Worm (Caenorhabditis elegans) whole organism, L3 larva: ENCODE results near the gene C30F2.2.
A peak's percentile ranks its signal among the peaks of the same experiment; 100 is the strongest.

ENCODE experiments used
- R02D3.7 ChIP-seq: fragments of 150-350 bp; optimal IDR thresholded peaks from 2 replicates; lab custom pipeline; 2014; ENCODE audit warnings: missing biosample characterization, missing genetic modification characterization
- ZK546.5 ChIP-seq: sonication (generic microtip); optimal IDR thresholded peaks from 2 replicates; lab custom pipeline; 2017; ENCODE audit warnings: missing biosample characterization, missing genetic modification characterization
- aly-2 ChIP-seq: fragments of 150-350 bp; optimal IDR thresholded peaks from 2 replicates; lab custom pipeline; 2014; ENCODE audit warnings: missing biosample characterization, missing genetic modification characterization
- ama-1 ChIP-seq: fragments of 150-350 bp; optimal IDR thresholded peaks from 2 replicates; lab custom pipeline; 2018
- ceh-16 ChIP-seq: sonication (generic microtip); optimal IDR thresholded peaks from 2 replicates; lab custom pipeline; 2017; ENCODE audit warnings: missing biosample characterization, missing genetic modification characterization
- ceh-28 ChIP-seq: fragments of 150-350 bp; optimal IDR thresholded peaks from 2 replicates; lab custom pipeline; 2014; ENCODE audit warnings: missing biosample characterization, missing genetic modification reagents, missing genetic modification characterization
- ceh-82 ChIP-seq: fragments of 150-350 bp; optimal IDR thresholded peaks from 2 replicates; lab custom pipeline; 2014; ENCODE audit warnings: missing biosample characterization, missing genetic modification characterization
- ceh-9 ChIP-seq: sonication (generic microtip); optimal IDR thresholded peaks from 2 replicates; lab custom pipeline; 2018; ENCODE audit warnings: missing biosample characterization, missing genetic modification characterization
- daf-12 ChIP-seq: fragments of 150-350 bp; optimal IDR thresholded peaks from 2 replicates; lab custom pipeline; 2014; ENCODE audit warnings: missing biosample characterization, missing genetic modification reagents, missing genetic modification characterization
- egl-27 ChIP-seq: sonication (generic microtip); optimal IDR thresholded peaks from 4 replicates; lab custom pipeline; 2017; ENCODE audit warnings: missing biosample characterization, missing genetic modification reagents, missing genetic modification characterization
- egl-5 ChIP-seq: fragments of 150-350 bp; optimal IDR thresholded peaks from 2 replicates; lab custom pipeline; 2017; ENCODE audit warnings: missing biosample characterization, missing genetic modification reagents, missing genetic modification characterization, inconsistent platforms
- elt-1 ChIP-seq: fragments of 150-350 bp; optimal IDR thresholded peaks from 2 replicates; lab custom pipeline; 2014; ENCODE audit warnings: missing biosample characterization, missing genetic modification characterization
- elt-2 ChIP-seq: sonication (generic microtip); optimal IDR thresholded peaks from 2 replicates; lab custom pipeline; 2016; ENCODE audit warnings: missing genetic modification reagents, mild to moderate bottlenecking, missing genetic modification characterization, missing compliant biosample characterization
- elt-3 ChIP-seq, 3 experiments: fragments of 150-350 bp in 1 of 3; sonication (generic microtip) in 2 of 3; optimal IDR thresholded peaks; 2 replicates in 2 of 3; 4 replicates in 1 of 3; lab custom pipeline; 2014 to 2017; ENCODE audit warnings: missing biosample characterization in 3 of 3, missing genetic modification characterization in 3 of 3
- eor-1 ChIP-seq, 2 experiments: fragments of 150-350 bp; optimal IDR thresholded peaks; 2 replicates each; lab custom pipeline; 2014 to 2018; ENCODE audit warnings: missing biosample characterization in 2 of 2, missing genetic modification characterization in 2 of 2
- fkh-10 ChIP-seq: sonication (generic microtip); optimal IDR thresholded peaks from 2 replicates; lab custom pipeline; 2017; ENCODE audit warnings: missing biosample characterization, missing genetic modification reagents, missing genetic modification characterization
- fkh-2 ChIP-seq: fragments of 150-350 bp; optimal IDR thresholded peaks from 2 replicates; lab custom pipeline; 2014; ENCODE audit warnings: missing biosample characterization, missing genetic modification reagents, missing genetic modification characterization
- fos-1 ChIP-seq: fragments of 150-350 bp; optimal IDR thresholded peaks from 2 replicates; lab custom pipeline; 2014; ENCODE audit warnings: missing biosample characterization, missing genetic modification characterization
- hmg-11 ChIP-seq: sonication (generic microtip); optimal IDR thresholded peaks from 2 replicates; lab custom pipeline; 2016; ENCODE audit warnings: missing genetic modification characterization, missing compliant biosample characterization
- jun-1 ChIP-seq: fragments of 150-350 bp; optimal IDR thresholded peaks from 2 replicates; lab custom pipeline; 2014; ENCODE audit warnings: missing biosample characterization, missing genetic modification reagents, missing genetic modification characterization
- lin-15B ChIP-seq: fragments of 150-350 bp; optimal IDR thresholded peaks from 2 replicates; lab custom pipeline; 2014; ENCODE audit warnings: missing biosample characterization, missing genetic modification characterization
- lin-39 ChIP-seq: fragments of 150-350 bp; optimal IDR thresholded peaks from 2 replicates; lab custom pipeline; 2018; ENCODE audit warnings: missing biosample characterization, missing genetic modification reagents, missing genetic modification characterization
- lsy-12 ChIP-seq: sonication (generic microtip); optimal IDR thresholded peaks from 2 replicates; lab custom pipeline; 2016; ENCODE audit warnings: mild to moderate bottlenecking, missing genetic modification characterization, missing compliant biosample characterization
- mdl-1 ChIP-seq: fragments of 150-350 bp; optimal IDR thresholded peaks from 2 replicates; lab custom pipeline; 2014; ENCODE audit warnings: missing biosample characterization, missing genetic modification characterization
- mml-1 ChIP-seq: fragments of 150-350 bp; sonication (generic microtip); optimal IDR thresholded peaks from 3 replicates; lab custom pipeline; 2014; ENCODE audit warnings: missing biosample characterization, missing genetic modification characterization
- nfya-1 ChIP-seq: sonication (generic microtip); optimal IDR thresholded peaks from 2 replicates; lab custom pipeline; 2017; ENCODE audit warnings: missing genetic modification characterization, mild to moderate bottlenecking, missing compliant biosample characterization, antibody characterized with exemption, moderate library complexity; ENCODE audit not compliant: insufficient read depth
- nhr-11 ChIP-seq: fragments of 150-350 bp; optimal IDR thresholded peaks from 2 replicates; lab custom pipeline; 2014; ENCODE audit warnings: missing biosample characterization, missing genetic modification characterization
- nhr-12 ChIP-seq: fragments of 150-350 bp; optimal IDR thresholded peaks from 2 replicates; lab custom pipeline; 2014; ENCODE audit warnings: missing biosample characterization, missing genetic modification characterization
- nhr-23 ChIP-seq: fragments of 150-350 bp; optimal IDR thresholded peaks from 2 replicates; lab custom pipeline; 2014; ENCODE audit warnings: missing biosample characterization, missing genetic modification reagents, missing genetic modification characterization
- nhr-237 ChIP-seq: fragments of 150-350 bp; optimal IDR thresholded peaks from 2 replicates; lab custom pipeline; 2014; ENCODE audit warnings: missing biosample characterization, missing genetic modification characterization
- nhr-25 ChIP-seq: sonication (generic microtip); optimal IDR thresholded peaks from 2 replicates; lab custom pipeline; 2017; ENCODE audit warnings: missing biosample characterization, missing genetic modification characterization
- nhr-28 ChIP-seq: fragments of 150-350 bp; optimal IDR thresholded peaks from 2 replicates; lab custom pipeline; 2014; ENCODE audit warnings: missing biosample characterization, missing genetic modification characterization
- nhr-43 ChIP-seq: sonication (generic microtip); optimal IDR thresholded peaks from 2 replicates; lab custom pipeline; 2016; ENCODE audit warnings: mild to moderate bottlenecking, missing genetic modification characterization, missing compliant biosample characterization; ENCODE audit not compliant: poor library complexity, severe bottlenecking
- nhr-67 ChIP-seq: fragments of 150-350 bp; optimal IDR thresholded peaks from 2 replicates; lab custom pipeline; 2014; ENCODE audit warnings: missing biosample characterization, missing genetic modification characterization
- nhr-76 ChIP-seq: fragments of 150-350 bp; sonication (generic microtip); optimal IDR thresholded peaks from 5 replicates; lab custom pipeline; 2014; ENCODE audit warnings: missing biosample characterization, missing genetic modification characterization
- nhr-77 ChIP-seq: fragments of 150-350 bp; optimal IDR thresholded peaks from 2 replicates; lab custom pipeline; 2014; ENCODE audit warnings: missing biosample characterization, missing genetic modification characterization
- pha-4 ChIP-seq: fragments of 150-350 bp; optimal IDR thresholded peaks from 2 replicates; lab custom pipeline; 2014; ENCODE audit warnings: missing biosample characterization, missing genetic modification reagents, missing genetic modification characterization
- pqm-1 ChIP-seq: fragments of 150-350 bp; optimal IDR thresholded peaks from 2 replicates; lab custom pipeline; 2017; ENCODE audit warnings: missing biosample characterization, missing genetic modification characterization, inconsistent platforms
- sea-2 ChIP-seq: fragments of 150-350 bp; sonication (generic microtip); optimal IDR thresholded peaks from 4 replicates; lab custom pipeline; 2014; ENCODE audit warnings: missing biosample characterization, missing genetic modification reagents, missing genetic modification characterization
- skn-1 ChIP-seq: fragments of 150-350 bp; optimal IDR thresholded peaks from 2 replicates; lab custom pipeline; 2014; ENCODE audit warnings: missing biosample characterization, missing genetic modification characterization
- snpc-4 ChIP-seq: fragments of 150-350 bp; optimal IDR thresholded peaks from 2 replicates; lab custom pipeline; 2014; ENCODE audit warnings: missing biosample characterization, missing genetic modification characterization
- tbx-2 ChIP-seq: sonication (generic microtip); optimal IDR thresholded peaks from 2 replicates; lab custom pipeline; 2016; ENCODE audit warnings: mild to moderate bottlenecking, missing genetic modification characterization, missing compliant biosample characterization
- unc-39 ChIP-seq: sonication (generic microtip); optimal IDR thresholded peaks from 4 replicates; lab custom pipeline; 2017; ENCODE audit warnings: missing biosample characterization, missing genetic modification characterization
- unc-62 ChIP-seq: fragments of 150-350 bp; sonication (generic microtip); optimal IDR thresholded peaks from 4 replicates; lab custom pipeline; 2014; ENCODE audit warnings: missing biosample characterization, missing genetic modification reagents, missing genetic modification characterization
- zag-1 ChIP-seq: fragments of 150-350 bp; optimal IDR thresholded peaks from 2 replicates; lab custom pipeline; 2014; ENCODE audit warnings: missing biosample characterization, missing genetic modification characterization
- ztf-11 ChIP-seq: fragments of 150-350 bp; optimal IDR thresholded peaks from 2 replicates; lab custom pipeline; 2014; ENCODE audit warnings: missing biosample characterization, missing genetic modification characterization
- ztf-4 ChIP-seq: fragments of 150-350 bp; optimal IDR thresholded peaks from 2 replicates; lab custom pipeline; 2014; ENCODE audit warnings: missing biosample characterization, missing genetic modification characterization

Gene C30F2.2

ce11 chrX:16130213-16130612 is 45.2 kb upstream of the C30F2.2 start:
- TF ChIP-seq fkh-10 (GFP tag; lab: Kevin White, UChicago) (no peak), fkh-2 (tag; lab: Kevin White, UChicago) (no peak), mdl-1 (no peak), nhr-76 (tag; lab: Kevin White, UChicago) (no peak), pha-4 (tag; lab: Kevin White, UChicago) (peak; percentile 77), egl-27 (tag; lab: Kevin White, UChicago) (no peak), nfya-1 (no peak), elt-2 (tag; lab: Kevin White, UChicago) (peak; percentile 82), nhr-12 (no peak), pqm-1 (peak; percentile 77), daf-12 (no peak), nhr-237 (tag; lab: Kevin White, UChicago) (no peak), ztf-4 (no peak), unc-62 (GFP tag; lab: Kevin White, UChicago) (no peak)

DNA sequence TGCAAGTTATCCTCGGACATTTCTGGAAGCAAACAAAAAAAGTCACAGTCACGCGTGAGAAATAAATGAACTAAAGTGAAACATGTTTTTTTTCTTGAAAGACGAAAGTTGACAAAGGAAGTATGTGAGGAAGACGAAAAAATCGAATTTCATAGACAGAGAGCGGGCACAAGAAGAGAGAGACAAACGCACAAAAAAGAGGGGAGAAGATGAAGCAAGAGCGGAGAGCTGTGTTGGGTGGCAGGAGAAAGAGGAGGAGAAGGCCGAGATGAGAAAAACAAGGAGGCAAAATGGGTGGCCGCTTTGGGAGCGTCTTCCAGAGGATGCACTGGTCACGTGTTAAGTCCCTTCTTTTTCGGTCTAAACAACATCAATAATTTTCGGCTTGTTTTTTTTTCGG is 43.8 kb upstream of the C30F2.2 start, which contains the start of gene ZK1073.1:
TSS of gene ZK1073.1 (minus strand) at position 72 of the 400 bp plus-strand sequence.
- peak; percentile 11 for TF ChIP-seq snpc-4 (tag; lab: Kevin White, UChicago)
- TF ChIP-seq fos-1 (tag; lab: Kevin White, UChicago), result no peak
- TF ChIP-seq pqm-1, result no peak
- TF ChIP-seq ceh-9 (tag; lab: Kevin White, UChicago), result no peak
- TF ChIP-seq ama-1 (lab: Kevin White, UChicago), result no peak
- no peak for TF ChIP-seq ztf-4
- TF ChIP-seq egl-27 (tag; lab: Kevin White, UChicago), result no peak
- no peak for TF ChIP-seq ceh-28 (tag; lab: Kevin White, UChicago)
- no peak for TF ChIP-seq nhr-77 (tag; lab: Kevin White, UChicago)
- TF ChIP-seq jun-1 (tag; lab: Kevin White, UChicago), result no peak
- no peak for TF ChIP-seq mdl-1
- no peak for TF ChIP-seq fkh-2 (tag; lab: Kevin White, UChicago)
- no peak for TF ChIP-seq ceh-16
- TF ChIP-seq lin-15B (tag; lab: Kevin White, UChicago), result peak; percentile 30
- TF ChIP-seq lsy-12 (tag; lab: Kevin White, UChicago), result no peak
- TF ChIP-seq zag-1, result no peak
- no peak for TF ChIP-seq nhr-23 (tag; lab: Kevin White, UChicago)
- no peak for TF ChIP-seq sea-2
- TF ChIP-seq nhr-76 (tag; lab: Kevin White, UChicago), result no peak
- TF ChIP-seq unc-39, result no peak
- no peak for TF ChIP-seq nhr-11 (tag; lab: Kevin White, UChicago)
- no peak for TF ChIP-seq eor-1 (tag; optimal IDR thresholded peaks at IDR 0.05; lab: Kevin White, UChicago)
- no peak for TF ChIP-seq nhr-12
- TF ChIP-seq aly-2 (tag; lab: Kevin White, UChicago), result no peak
- no peak for TF ChIP-seq elt-3 (tag; optimal IDR thresholded peaks at IDR 0.05; lab: Kevin White, UChicago)
- no peak for TF ChIP-seq mml-1 (tag; lab: Kevin White, UChicago)
- TF ChIP-seq nfya-1, result peak; percentile 65
- no peak for TF ChIP-seq skn-1 (tag; lab: Kevin White, UChicago)
- TF ChIP-seq ztf-11, result no peak
- no peak for TF ChIP-seq daf-12
- peak; percentile 26 for TF ChIP-seq hmg-11 (tag; lab: Kevin White, UChicago)
- TF ChIP-seq egl-5 (tag; lab: Kevin White, UChicago), result no peak
- TF ChIP-seq nhr-43, result no peak
- no peak for TF ChIP-seq nhr-237 (tag; lab: Kevin White, UChicago)
- TF ChIP-seq nhr-28 (tag; lab: Kevin White, UChicago), result no peak
- TF ChIP-seq nhr-67 (tag; lab: Kevin White, UChicago), result no peak
- no peak for TF ChIP-seq ZK546.5 (tag; lab: Kevin White, UChicago)
- TF ChIP-seq R02D3.7, result no peak
- no peak for TF ChIP-seq elt-1 (tag; lab: Kevin White, UChicago)
- no peak for TF ChIP-seq nhr-25 (tag; lab: Kevin White, UChicago)
- no peak for TF ChIP-seq tbx-2
- peak; percentile 75 for TF ChIP-seq lin-39 (tag; lab: Kevin White, UChicago)
- TF ChIP-seq elt-2 (tag; lab: Kevin White, UChicago), result no peak
- TF ChIP-seq fkh-10 (GFP tag; lab: Kevin White, UChicago), result peak; percentile 56
- TF ChIP-seq pha-4 (tag; lab: Kevin White, UChicago), result peak; percentile 24
- TF ChIP-seq ceh-82, result no peak
- TF ChIP-seq unc-62 (GFP tag; lab: Kevin White, UChicago), result no peak
